Worm (Caenorhabditis elegans) whole organism, late embryonic: Measurements from ENCODE around the gene asb-2.

Source experiments
- C38D4.7 ChIP-seq: fragments of 200-800 bp; sonication (Bioruptor generic); optimal IDR thresholded peaks from 2 replicates; lab custom pipeline; 2018; ENCODE audit warnings: mild to moderate bottlenecking, missing genetic modification characterization, moderate library complexity, missing compliant biosample characterization
- ama-1 ChIP-seq: fragments of 150-350 bp; optimal IDR thresholded peaks from 2 replicates; lab custom pipeline; 2014
- ceh-48 ChIP-seq: sonication (generic microtip); optimal IDR thresholded peaks from 2 replicates; lab custom pipeline; 2016; ENCODE audit warnings: missing genetic modification characterization, inconsistent platforms, missing compliant biosample characterization
- ceh-9 ChIP-seq: sonication (generic microtip); optimal IDR thresholded peaks from 2 replicates; lab custom pipeline; 2016; ENCODE audit warnings: mild to moderate bottlenecking, missing genetic modification characterization, inconsistent platforms, missing compliant biosample characterization
- che-1 ChIP-seq: sonication (generic microtip); optimal IDR thresholded peaks from 2 replicates; lab custom pipeline; 2016; ENCODE audit warnings: mild to moderate bottlenecking, missing genetic modification characterization, missing compliant biosample characterization
- fkh-10 ChIP-seq: fragments of 150-350 bp; optimal IDR thresholded peaks from 2 replicates; lab custom pipeline; 2014; ENCODE audit warnings: missing biosample characterization, missing genetic modification reagents, missing genetic modification characterization
- hlh-8 ChIP-seq: sonication (generic microtip); optimal IDR thresholded peaks from 2 replicates; lab custom pipeline; 2016; ENCODE audit warnings: missing genotype, missing genetic modification characterization, missing compliant biosample characterization
- nhr-11 ChIP-seq: fragments of 150-350 bp; optimal IDR thresholded peaks from 2 replicates; lab custom pipeline; 2014; ENCODE audit warnings: missing biosample characterization, missing genetic modification characterization
- pag-3 ChIP-seq: sonication (generic microtip); optimal IDR thresholded peaks from 2 replicates; lab custom pipeline; 2016; ENCODE audit warnings: missing compliant biosample characterization, missing genetic modification characterization, borderline replicate concordance
- pha-2 ChIP-seq: sonication (generic microtip); optimal IDR thresholded peaks from 2 replicates; lab custom pipeline; 2017; ENCODE audit warnings: mild to moderate bottlenecking, missing genetic modification characterization, missing compliant biosample characterization
- pha-4 ChIP-seq: fragments of 150-350 bp; optimal IDR thresholded peaks from 2 replicates; lab custom pipeline; 2018; ENCODE audit warnings: missing biosample characterization, missing genetic modification reagents, missing genetic modification characterization
- unc-55 ChIP-seq: sonication (generic microtip); optimal IDR thresholded peaks from 2 replicates; lab custom pipeline; 2017; ENCODE audit warnings: missing biosample characterization, missing genetic modification reagents, missing genetic modification characterization

ce11 chrX:4480800-4481199 is 11.2 kb downstream of the asb-2 start:
- TF ChIP-seq ceh-48 (no peak), pha-2 (tag; lab: Kevin White, UChicago) (no peak), ceh-9 (tag; lab: Kevin White, UChicago) (no peak), pag-3 (tag; lab: Kevin White, UChicago) (no peak), hlh-8 (tag; lab: Kevin White, UChicago) (no peak), pha-4 (tag; lab: Kevin White, UChicago) (no peak), fkh-10 (GFP tag; lab: Kevin White, UChicago) (no peak), nhr-11 (tag; lab: Kevin White, UChicago) (no peak), unc-55 (GFP tag; lab: Kevin White, UChicago) (no peak), C38D4.7 (GFP tag; lab: Kevin White, UChicago) (no peak), ama-1 (lab: Kevin White, UChicago) (no peak), che-1 (tag; lab: Kevin White, UChicago) (no peak)
